Fruit fly (Drosophila melanogaster) whole organism, embryonic: Measurements from ENCODE around the gene CG9030.

Experiments used
- Atf-2 ChIP-seq: fragments of 200-800 bp; sonication (Bioruptor generic); optimal IDR thresholded peaks from 2 replicates; lab custom pipeline; 2016; ENCODE audit warnings: missing biosample characterization, missing genetic modification characterization
- Bteb2 ChIP-seq: fragments of 200-800 bp; sonication (Bioruptor generic); optimal IDR thresholded peaks from 2 replicates; lab custom pipeline; 2016; ENCODE audit warnings: missing biosample characterization, missing genetic modification characterization
- C15 ChIP-seq: fragments of 200-800 bp; sonication (Bioruptor generic); IDR thresholded peaks from 3 replicates; pipeline ENCODE4 v1.3.6; 2022; ENCODE audit warnings: missing biosample characterization, missing genetic modification characterization
- CG10979 ChIP-seq: fragments of 200-800 bp; sonication (Bioruptor generic); optimal IDR thresholded peaks from 2 replicates; lab custom pipeline; 2018; ENCODE audit warnings: missing biosample characterization, mild to moderate bottlenecking, missing genetic modification characterization, moderate library complexity
- CG12744 ChIP-seq: fragments of 200-800 bp; sonication (Bioruptor generic); optimal IDR thresholded peaks from 2 replicates; lab custom pipeline; 2016; ENCODE audit warnings: missing biosample characterization, missing genetic modification characterization
- CG13123 ChIP-seq: fragments of 200-800 bp; sonication (Bioruptor generic); optimal IDR thresholded peaks from 2 replicates; lab custom pipeline; 2016; ENCODE audit warnings: missing biosample characterization, missing genetic modification characterization
- CG14014 ChIP-seq: fragments of 200-800 bp; sonication (Bioruptor generic); IDR thresholded peaks from 2 replicates; pipeline ENCODE4 v1.3.6; 2022; ENCODE audit warnings: missing biosample characterization, missing genetic modification characterization
- CG14860 ChIP-seq: fragments of 200-800 bp; sonication (Bioruptor generic); IDR thresholded peaks from 3 replicates; pipeline ENCODE4 v1.3.6; 2022; ENCODE audit warnings: missing biosample characterization, missing genetic modification characterization; ENCODE audit not compliant: partially characterized antibody
- CG14965 ChIP-seq: fragments of 200-800 bp; sonication (Bioruptor generic); optimal IDR thresholded peaks from 2 replicates; lab custom pipeline; 2016; ENCODE audit warnings: missing biosample characterization, missing genetic modification characterization, borderline replicate concordance
- CG16779 ChIP-seq: fragments of 200-800 bp; sonication (Bioruptor generic); IDR thresholded peaks from 2 replicates; pipeline ENCODE4 v1.3.6; 2022; ENCODE audit warnings: missing biosample characterization, missing genetic modification characterization
- CG17328 ChIP-seq: fragments of 200-800 bp; sonication (Bioruptor generic); IDR thresholded peaks from 2 replicates; pipeline ENCODE4 v1.3.6; 2022; ENCODE audit warnings: missing biosample characterization, missing genetic modification characterization
- CG17802 ChIP-seq: fragments of 200-800 bp; sonication (Bioruptor generic); optimal IDR thresholded peaks from 2 replicates; lab custom pipeline; 2018; ENCODE audit warnings: missing biosample characterization, mild to moderate bottlenecking, missing genetic modification characterization, moderate library complexity
- CG1832 ChIP-seq: fragments of 200-800 bp; sonication (Bioruptor generic); optimal IDR thresholded peaks from 2 replicates; lab custom pipeline; 2017; ENCODE audit warnings: missing biosample characterization, mild to moderate bottlenecking, missing genetic modification characterization, inconsistent platforms
- CG31441 ChIP-seq: fragments of 200-800 bp; sonication (Bioruptor generic); IDR thresholded peaks from 2 replicates; pipeline ENCODE4 v1.3.6; 2022; ENCODE audit warnings: missing biosample characterization, missing genetic modification characterization
- CG7963 ChIP-seq: fragments of 200-800 bp; sonication (Bioruptor generic); IDR thresholded peaks from 3 replicates; pipeline ENCODE4 v1.3.6; 2022; ENCODE audit warnings: missing biosample characterization, missing genetic modification characterization; ENCODE audit not compliant: partially characterized antibody
- CG8359 ChIP-seq: fragments of 200-800 bp; sonication (Bioruptor generic); optimal IDR thresholded peaks from 2 replicates; lab custom pipeline; 2017; ENCODE audit warnings: missing biosample characterization, mild to moderate bottlenecking, missing genetic modification characterization, borderline replicate concordance
- E2f1 ChIP-seq: fragments of 200-800 bp; sonication (Bioruptor generic); IDR thresholded peaks from 2 replicates; pipeline ENCODE4 v1.3.6; 2022; ENCODE audit warnings: missing biosample characterization, missing genetic modification characterization
- Eip74EF ChIP-seq, 2 experiments: fragments of 200-800 bp in 1 of 2; fragments of >200 bp in 1 of 2; sonication (Bioruptor generic) in 1 of 2; optimal IDR thresholded peaks; 2 replicates each; lab custom pipeline; 2017 to 2019; ENCODE audit warnings: missing biosample characterization in 2 of 2, missing genetic modification characterization in 2 of 2, mild to moderate bottlenecking in 1 of 2, moderate library complexity in 1 of 2
- Ets97D ChIP-seq: fragments of 200-800 bp; sonication (Bioruptor generic); optimal IDR thresholded peaks from 3 replicates; lab custom pipeline; 2016; ENCODE audit warnings: missing biosample characterization, missing genetic modification characterization
- HmgD ChIP-seq: fragments of 200-800 bp; sonication (Bioruptor generic); optimal IDR thresholded peaks from 3 replicates; lab custom pipeline; 2016; ENCODE audit warnings: missing biosample characterization, missing genetic modification characterization
- Kr ChIP-seq: fragments of 200-800 bp; sonication (Bioruptor generic); optimal IDR thresholded peaks from 2 replicates; lab custom pipeline; 2017; ENCODE audit warnings: missing biosample characterization, mild to moderate bottlenecking, missing genetic modification characterization
- Med ChIP-seq: fragments of 200-800 bp; sonication (Bioruptor generic); peaks from one replicate; lab custom pipeline; 2016; ENCODE audit warnings: missing biosample characterization, missing genetic modification characterization, mild to moderate bottlenecking, inconsistent platforms, moderate library complexity
- Meics ChIP-seq: fragments of 200-800 bp; sonication (Bioruptor generic); optimal IDR thresholded peaks from 2 replicates; lab custom pipeline; 2017; ENCODE audit warnings: missing biosample characterization, mild to moderate bottlenecking, missing genetic modification characterization
- Mrtf ChIP-seq: fragments of 200-800 bp; sonication (Bioruptor generic); IDR thresholded peaks from 3 replicates; pipeline ENCODE4 v1.3.6; 2022; ENCODE audit warnings: missing biosample characterization, missing genetic modification characterization
- NfI ChIP-seq: fragments of 200-800 bp; sonication (Bioruptor generic); optimal IDR thresholded peaks from 3 replicates; lab custom pipeline; 2018; ENCODE audit warnings: missing biosample characterization, mild to moderate bottlenecking, missing genetic modification characterization, moderate library complexity
- Oaz ChIP-seq: fragments of 200-800 bp; sonication (Bioruptor generic); IDR thresholded peaks from 2 replicates; pipeline ENCODE4 v1.3.6; 2022; ENCODE audit warnings: missing biosample characterization, missing genetic modification characterization
- Ptx1 ChIP-seq: fragments of 200-800 bp; sonication (Bioruptor generic); IDR thresholded peaks from 2 replicates; pipeline ENCODE4 v1.3.6; 2022; ENCODE audit warnings: missing biosample characterization, missing genetic modification characterization
- Sox102F ChIP-seq: fragments of 200-800 bp; sonication (Bioruptor generic); optimal IDR thresholded peaks from 2 replicates; lab custom pipeline; 2018; ENCODE audit warnings: missing biosample characterization, mild to moderate bottlenecking, missing genetic modification characterization, moderate library complexity
- Tbp ChIP-seq: fragments of >200 bp; optimal IDR thresholded peaks from 2 replicates; lab custom pipeline; 2018; ENCODE audit warnings: missing biosample characterization, missing genetic modification characterization
- ac ChIP-seq: fragments of 200-800 bp; sonication (Bioruptor generic); optimal IDR thresholded peaks from 3 replicates; lab custom pipeline; 2017; ENCODE audit warnings: missing biosample characterization, mild to moderate bottlenecking, missing genetic modification characterization
- amos ChIP-seq: fragments of 200-800 bp; sonication (Bioruptor generic); IDR thresholded peaks from 2 replicates; pipeline ENCODE4 v1.3.6; 2022; ENCODE audit warnings: missing biosample characterization, missing genetic modification characterization; ENCODE audit not compliant: partially characterized antibody
- bigmax ChIP-seq: fragments of 200-800 bp; sonication (Bioruptor generic); optimal IDR thresholded peaks from 2 replicates; lab custom pipeline; 2018; ENCODE audit warnings: missing biosample characterization, mild to moderate bottlenecking, missing genetic modification characterization
- bsh ChIP-seq, 2 experiments: fragments of 200-800 bp; sonication (Bioruptor generic); optimal IDR thresholded peaks; 2 replicates each; lab custom pipeline; 2017 to 2018; ENCODE audit warnings: mild to moderate bottlenecking in 2 of 2, missing biosample characterization in 2 of 2, missing genetic modification characterization in 2 of 2, moderate library complexity in 1 of 2
- btn ChIP-seq: fragments of 200-800 bp; sonication (Bioruptor generic); optimal IDR thresholded peaks from 2 replicates; lab custom pipeline; 2016; ENCODE audit warnings: missing biosample characterization, missing genetic modification characterization
- cato ChIP-seq: fragments of 200-800 bp; sonication (Bioruptor generic); optimal IDR thresholded peaks from 2 replicates; lab custom pipeline; 2016; ENCODE audit warnings: missing biosample characterization, missing genetic modification characterization, borderline replicate concordance
- dmrt99B ChIP-seq: fragments of 200-800 bp; sonication (Bioruptor generic); optimal IDR thresholded peaks from 2 replicates; lab custom pipeline; 2018; ENCODE audit warnings: missing biosample characterization, mild to moderate bottlenecking, missing genetic modification characterization, moderate library complexity
- fd102C ChIP-seq: fragments of 200-800 bp; sonication (Bioruptor generic); optimal IDR thresholded peaks from 2 replicates; lab custom pipeline; 2018; ENCODE audit warnings: missing biosample characterization, mild to moderate bottlenecking, missing genetic modification characterization, moderate library complexity
- fru ChIP-seq: fragments of >200 bp; optimal IDR thresholded peaks from 2 replicates; lab custom pipeline; 2017
- gcm ChIP-seq: fragments of 200-800 bp; sonication (Bioruptor generic); optimal IDR thresholded peaks from 2 replicates; lab custom pipeline; 2019; ENCODE audit warnings: missing biosample characterization, mild to moderate bottlenecking, missing genetic modification characterization, moderate library complexity
- ind ChIP-seq: fragments of 200-800 bp; sonication (Bioruptor generic); optimal IDR thresholded peaks from 3 replicates; lab custom pipeline; 2016; ENCODE audit warnings: missing biosample characterization, missing genetic modification characterization
- pum ChIP-seq: fragments of 200-800 bp; sonication (Bioruptor generic); optimal IDR thresholded peaks from 2 replicates; lab custom pipeline; 2016; ENCODE audit warnings: missing biosample characterization, missing genetic modification characterization
- pzg ChIP-seq: fragments of 200-800 bp; sonication (Bioruptor generic); optimal IDR thresholded peaks from 3 replicates; lab custom pipeline; 2018; ENCODE audit warnings: missing biosample characterization, mild to moderate bottlenecking, missing genetic modification characterization, moderate library complexity
- salm ChIP-seq: fragments of 200-800 bp; sonication (Bioruptor generic); optimal IDR thresholded peaks from 2 replicates; lab custom pipeline; 2018; ENCODE audit warnings: missing biosample characterization, mild to moderate bottlenecking, missing genetic modification characterization
- sima ChIP-seq: fragments of 200-800 bp; sonication (Bioruptor generic); optimal IDR thresholded peaks from 2 replicates; lab custom pipeline; 2016; ENCODE audit warnings: missing biosample characterization, missing genetic modification characterization
- tap ChIP-seq: fragments of 200-800 bp; optimal IDR thresholded peaks from 3 replicates; lab custom pipeline; 2019; ENCODE audit warnings: missing biosample characterization, mild to moderate bottlenecking, missing genetic modification characterization, moderate library complexity
- trh ChIP-seq: fragments of 200-800 bp; sonication (Bioruptor generic); optimal IDR thresholded peaks from 2 replicates; lab custom pipeline; 2016; ENCODE audit warnings: missing biosample characterization, missing genetic modification characterization
- usp ChIP-seq: fragments of >200 bp; optimal IDR thresholded peaks from 2 replicates; lab custom pipeline; 2017; ENCODE audit warnings: missing biosample characterization, missing genetic modification characterization

CG9030 gene

DNA sequence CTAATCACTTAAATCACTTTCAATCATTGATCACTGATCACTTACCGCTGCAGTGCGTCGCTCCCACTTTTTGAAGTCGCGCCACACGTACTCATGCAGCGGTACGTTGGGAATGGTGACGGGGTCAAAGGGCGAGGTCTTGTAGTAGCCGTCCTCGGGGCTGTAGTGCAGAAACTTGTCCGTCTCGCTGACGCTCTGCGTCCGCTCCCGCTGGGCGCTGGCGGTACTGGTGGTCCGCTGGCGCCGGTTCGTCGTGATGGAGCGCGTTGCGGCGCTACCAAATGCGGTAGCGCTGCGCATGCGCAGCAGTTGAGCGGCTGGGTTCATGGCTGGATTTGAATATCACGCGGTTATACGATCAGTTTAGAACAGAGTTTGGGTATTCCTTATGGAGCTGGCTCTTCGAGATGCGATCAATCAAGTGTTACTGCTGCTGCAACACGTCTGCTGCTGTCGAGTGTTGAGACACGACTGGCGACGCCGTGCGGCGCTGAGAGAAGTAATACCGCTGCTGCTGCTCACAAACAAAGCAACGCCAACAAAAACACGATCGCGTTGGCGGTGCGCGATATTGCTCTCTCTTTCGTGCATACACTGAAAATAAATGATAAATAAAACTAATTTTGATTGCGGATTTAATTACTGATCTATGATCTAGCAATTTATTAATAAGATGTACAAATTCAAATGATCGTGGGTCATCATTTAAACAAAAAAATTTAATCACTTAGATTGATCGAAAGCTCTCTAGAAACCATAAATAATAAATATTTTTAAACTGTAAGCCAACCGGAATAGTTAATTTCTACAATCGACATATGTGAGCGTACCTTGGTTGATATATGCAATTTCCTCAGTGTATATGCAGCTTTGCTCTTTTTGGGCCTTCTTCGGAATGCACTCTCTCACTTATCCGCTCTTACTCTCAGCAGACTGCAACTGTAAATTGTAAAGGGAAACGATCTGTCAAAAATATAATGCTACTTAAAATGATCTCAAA is 4.3 kb downstream of the CG9030 start (continued):
- TF ChIP-seq Mrtf (GFP tag; lab: Robert Waterston, UW) (peak; percentile 79), CG14965 (GFP tag; lab: Kevin White, UChicago) (no peak), sima (GFP tag; lab: Kevin White, UChicago) (peak; percentile 26), CG14014 (peak; percentile 70), Sox102F (GFP tag; lab: Kevin White, UChicago) (peak; percentile 94), CG13123 (peak; percentile 82), CG16779 (GFP tag; lab: Robert Waterston, UW) (no peak), CG10979 (peak; percentile 98), salm (tag; lab: Kevin White, UChicago) (peak; percentile 92), gcm (GFP tag; lab: Kevin White, UChicago) (peak; percentile 96), dmrt99B (peak; percentile 97), HmgD (GFP tag; lab: Kevin White, UChicago) (peak; percentile 26), CG12744 (GFP tag; lab: Kevin White, UChicago) (peak; percentile 71), Oaz (GFP tag; lab: Robert Waterston, UW) (peak; percentile 77), CG14860 (GFP tag; lab: Robert Waterston, UW) (no peak), Ptx1 (GFP tag; lab: Robert Waterston, UW) (peak; percentile 92), CG7963 (GFP tag; lab: Robert Waterston, UW) (0 out of 3 replicates have a peak, but pooled peaks have one; percentile 24), Kr (GFP tag; lab: Kevin White, UChicago) (peak; percentile 92), Tbp (no peak), pum (peak; percentile 88), fd102C (peak; percentile 87), Meics (GFP tag; lab: Kevin White, UChicago) (peak; percentile 84), ac (GFP tag; lab: Kevin White, UChicago) (peak; percentile 93), E2f1 (GFP tag; lab: Robert Waterston, UW) (peak; percentile 89), btn (GFP tag; lab: Kevin White, UChicago) (peak; percentile 57), Atf-2 (GFP tag; lab: Kevin White, UChicago) (peak; percentile 86), tap (peak; percentile 93), ind (GFP tag; lab: Kevin White, UChicago) (peak; percentile 83), C15 (GFP tag; lab: Robert Waterston, UW) (peak; percentile 55; the same call in 1 of the 3 replicates), Eip74EF (GFP tag; optimal IDR thresholded peaks at IDR 0.05; lab: Kevin White, UChicago) (peak in 1 of 2 experiments; percentile 96), bigmax (GFP tag; lab: Kevin White, UChicago) (no peak), Bteb2 (GFP tag; lab: Kevin White, UChicago) (peak; percentile 81), usp (GFP tag; lab: Kevin White, UChicago) (no peak), CG17802 (tag; lab: Kevin White, UChicago) (peak; percentile 63), trh (GFP tag; lab: Kevin White, UChicago) (peak; percentile 90), Med (peak; percentile 90), fru (lab: Kevin White, UChicago) (no peak), Ets97D (peak; percentile 47), CG8359 (GFP tag; lab: Kevin White, UChicago) (peak; percentile 92), bsh (GFP tag; optimal IDR thresholded peaks at IDR 0.05; lab: Kevin White, UChicago) (peak; percentile 96), NfI (peak; percentile 89), pzg (GFP tag; lab: Kevin White, UChicago) (no peak), CG17328 (GFP tag; lab: Robert Waterston, UW) (peak; percentile 93), CG31441 (peak; percentile 65), cato (peak; percentile 89), amos (GFP tag; lab: Robert Waterston, UW) (0 out of 2 replicates have a peak, but pooled peaks have one; percentile 18), CG1832 (GFP tag; lab: Kevin White, UChicago) (peak; percentile 42)
